Fruit fly (Drosophila melanogaster) whole organism, embryonic: Measurements from ENCODE around the gene Scm.

Experiments
- B-H2 ChIP-seq: fragments of 200-800 bp; sonication (Bioruptor generic); optimal IDR thresholded peaks from 2 replicates; lab custom pipeline; 2018; ENCODE audit warnings: missing biosample characterization, mild to moderate bottlenecking, missing genetic modification characterization
- CG10431 ChIP-seq: fragments of 200-800 bp; sonication (Bioruptor generic); optimal IDR thresholded peaks from 3 replicates; lab custom pipeline; 2018; ENCODE audit warnings: missing biosample characterization, mild to moderate bottlenecking, missing genetic modification characterization
- CG12659 ChIP-seq: fragments of 200-800 bp; sonication (Bioruptor generic); optimal IDR thresholded peaks from 3 replicates; lab custom pipeline; 2017; ENCODE audit warnings: mild to moderate bottlenecking, missing biosample characterization, missing genetic modification reagents, missing genetic modification characterization
- CG15269 ChIP-seq: fragments of 200-800 bp; sonication (Bioruptor generic); optimal IDR thresholded peaks from 2 replicates; lab custom pipeline; 2018; ENCODE audit warnings: missing biosample characterization, mild to moderate bottlenecking, missing genetic modification characterization, moderate library complexity
- CG15696 ChIP-seq: fragments of 200-800 bp; sonication (Bioruptor generic); optimal IDR thresholded peaks from 2 replicates; lab custom pipeline; 2019; ENCODE audit warnings: missing biosample characterization, mild to moderate bottlenecking, missing genetic modification characterization, moderate library complexity
- CG1602 ChIP-seq: fragments of 200-800 bp; sonication (Bioruptor generic); optimal IDR thresholded peaks from 3 replicates; lab custom pipeline; 2016; ENCODE audit warnings: missing biosample characterization, missing genetic modification characterization
- CG1647 ChIP-seq: fragments of 200-800 bp; sonication (Bioruptor generic); optimal IDR thresholded peaks from 3 replicates; lab custom pipeline; 2016; ENCODE audit warnings: missing biosample characterization, missing genetic modification characterization
- CG18619 ChIP-seq: fragments of 200-800 bp; sonication (Bioruptor generic); optimal IDR thresholded peaks from 3 replicates; lab custom pipeline; 2017; ENCODE audit warnings: missing biosample characterization, mild to moderate bottlenecking, missing genetic modification characterization
- CG31388 ChIP-seq: fragments of 200-800 bp; sonication (Bioruptor generic); optimal IDR thresholded peaks from 2 replicates; lab custom pipeline; 2016; ENCODE audit warnings: missing biosample characterization, missing genetic modification characterization
- CG3163 ChIP-seq: fragments of 200-800 bp; sonication (Bioruptor generic); optimal IDR thresholded peaks from 3 replicates; lab custom pipeline; 2016; ENCODE audit warnings: missing biosample characterization, missing genetic modification characterization
- CG32767 ChIP-seq: fragments of 200-800 bp; sonication (Bioruptor generic); IDR thresholded peaks from 2 replicates; pipeline ENCODE4 v1.3.6; 2022; ENCODE audit warnings: missing biosample characterization, missing genetic modification characterization
- CG3726 ChIP-seq: fragments of 200-800 bp; sonication (Bioruptor generic); IDR thresholded peaks from 3 replicates; pipeline ENCODE4, ENCODE4 v1.3.6; 2022; ENCODE audit warnings: missing biosample characterization, missing genetic modification characterization
- CG3847 ChIP-seq: fragments of 200-800 bp; sonication (Bioruptor generic); IDR thresholded peaks from 2 replicates; pipeline ENCODE4 v1.3.6; 2022; ENCODE audit warnings: missing biosample characterization, missing genetic modification characterization
- CG4404 ChIP-seq: fragments of 200-800 bp; sonication (Bioruptor generic); IDR thresholded peaks from 2 replicates; pipeline ENCODE4 v1.3.6; 2022; ENCODE audit warnings: missing biosample characterization, missing genetic modification characterization
- CG6175 ChIP-seq: fragments of 200-800 bp; sonication (Bioruptor generic); IDR thresholded peaks from 3 replicates; pipeline ENCODE4 v1.3.6; 2022; ENCODE audit warnings: missing biosample characterization, missing genetic modification characterization
- CG6689 ChIP-seq: fragments of 200-800 bp; sonication (Bioruptor generic); IDR thresholded peaks from 2 replicates; pipeline ENCODE4 v1.3.6; 2022; ENCODE audit warnings: missing biosample characterization, missing genetic modification characterization
- CG6813 ChIP-seq: fragments of 200-800 bp; sonication (Bioruptor generic); optimal IDR thresholded peaks from 2 replicates; lab custom pipeline; 2017; ENCODE audit warnings: missing biosample characterization, missing genetic modification characterization, mild to moderate bottlenecking, moderate library complexity, missing genetic modification reagents
- CG8281 ChIP-seq: fragments of 200-800 bp; sonication (Bioruptor generic); optimal IDR thresholded peaks from 2 replicates; lab custom pipeline; 2018; ENCODE audit warnings: missing biosample characterization, mild to moderate bottlenecking, missing genetic modification characterization, moderate library complexity
- CG8388 ChIP-seq: fragments of 200-800 bp; sonication (Bioruptor generic); optimal IDR thresholded peaks from 2 replicates; lab custom pipeline; 2019; ENCODE audit warnings: missing biosample characterization, mild to moderate bottlenecking, missing genetic modification characterization, moderate library complexity
- Eip74EF ChIP-seq, 2 experiments: fragments of 200-800 bp in 1 of 2; fragments of >200 bp in 1 of 2; sonication (Bioruptor generic) in 1 of 2; optimal IDR thresholded peaks; 2 replicates each; lab custom pipeline; 2017 to 2019; ENCODE audit warnings: missing biosample characterization in 2 of 2, missing genetic modification characterization in 2 of 2, mild to moderate bottlenecking in 1 of 2, moderate library complexity in 1 of 2
- HmgD ChIP-seq: fragments of 200-800 bp; sonication (Bioruptor generic); optimal IDR thresholded peaks from 3 replicates; lab custom pipeline; 2016; ENCODE audit warnings: missing biosample characterization, missing genetic modification characterization
- Jarid2 ChIP-seq: fragments of 200-800 bp; sonication (Bioruptor generic); optimal IDR thresholded peaks from 3 replicates; lab custom pipeline; 2017; ENCODE audit warnings: mild to moderate bottlenecking, missing biosample characterization, missing genetic modification reagents, missing genetic modification characterization
- Mad ChIP-seq: fragments of 200-800 bp; sonication (Bioruptor generic); optimal IDR thresholded peaks from 2 replicates; lab custom pipeline; 2016; ENCODE audit warnings: missing biosample characterization, missing genetic modification characterization
- NK7.1 ChIP-seq: fragments of 200-800 bp; sonication (Bioruptor generic); optimal IDR thresholded peaks from 3 replicates; lab custom pipeline; 2016; ENCODE audit warnings: missing biosample characterization, missing genetic modification characterization
- Ravus ChIP-seq: fragments of 200-800 bp; sonication (Bioruptor generic); IDR thresholded peaks from 2 replicates; pipeline ENCODE4 v1.3.6; 2022; ENCODE audit warnings: missing biosample characterization, missing genetic modification characterization
- Sox100B ChIP-seq: fragments of 200-800 bp; sonication (Bioruptor generic); optimal IDR thresholded peaks from 3 replicates; lab custom pipeline; 2018; ENCODE audit warnings: missing biosample characterization, mild to moderate bottlenecking, missing genetic modification characterization
- al ChIP-seq: fragments of 200-800 bp; sonication (Bioruptor generic); IDR thresholded peaks from 2 replicates; pipeline ENCODE4 v1.3.6; 2022; ENCODE audit warnings: missing biosample characterization, missing genetic modification characterization
- aop ChIP-seq: fragments of 200-800 bp; sonication (Bioruptor generic); IDR thresholded peaks from 2 replicates; pipeline ENCODE4 v1.3.6; 2022; ENCODE audit warnings: missing biosample characterization, missing genetic modification characterization
- ato ChIP-seq: fragments of 200-800 bp; sonication (Bioruptor generic); IDR thresholded peaks from 2 replicates; pipeline ENCODE4 v1.3.6; 2022; ENCODE audit warnings: missing biosample characterization, missing genetic modification characterization; ENCODE audit not compliant: partially characterized antibody
- cas ChIP-seq: fragments of 200-800 bp; sonication (Bioruptor generic); IDR thresholded peaks from 2 replicates; pipeline ENCODE4 v1.3.6; 2022; ENCODE audit warnings: missing biosample characterization, missing genetic modification characterization
- chif ChIP-seq, 2 experiments: fragments of 200-800 bp; sonication (Bioruptor generic); optimal IDR thresholded peaks; 3 replicates each; lab custom pipeline; 2016; ENCODE audit warnings: missing biosample characterization in 2 of 2, missing genetic modification characterization in 2 of 2
- gem ChIP-seq: fragments of 200-800 bp; sonication (Bioruptor generic); optimal IDR thresholded peaks from 2 replicates; lab custom pipeline; 2019; ENCODE audit warnings: missing biosample characterization, mild to moderate bottlenecking, missing genetic modification characterization, moderate library complexity
- gfzf ChIP-seq: fragments of 200-800 bp; sonication (Bioruptor generic); optimal IDR thresholded peaks from 2 replicates; lab custom pipeline; 2016; ENCODE audit warnings: missing biosample characterization, mild to moderate bottlenecking, missing genetic modification characterization, moderate library complexity
- hb ChIP-seq: fragments of 200-800 bp; sonication (Bioruptor generic); IDR thresholded peaks from 3 replicates; pipeline ENCODE4 v1.3.6; 2022; ENCODE audit warnings: missing biosample characterization, missing genetic modification characterization; ENCODE audit not compliant: partially characterized antibody
- lbe ChIP-seq: fragments of 200-800 bp; sonication (Bioruptor generic); optimal IDR thresholded peaks from 2 replicates; lab custom pipeline; 2016; ENCODE audit warnings: missing biosample characterization, mild to moderate bottlenecking, missing genetic modification characterization
- nau ChIP-seq: fragments of 200-800 bp; sonication (Bioruptor generic); optimal IDR thresholded peaks from 3 replicates; lab custom pipeline; 2017; ENCODE audit warnings: missing biosample characterization, mild to moderate bottlenecking, missing genetic modification characterization, missing genetic modification reagents
- pan ChIP-seq, 4 experiments: fragments of >200 bp in 3 of 4; fragments of 200-800 bp in 1 of 4; sonication (Bioruptor generic) in 1 of 4; optimal IDR thresholded peaks in 3 of 4; IDR thresholded peaks in 1 of 4; 2 replicates each; pipeline versions ENCODE4 v1.3.6 to Lab custom; 2017 to 2022; ENCODE audit warnings: missing biosample characterization in 2 of 4, missing genetic modification characterization in 2 of 4, mixed read lengths in 1 of 4
- row ChIP-seq: fragments of 200-800 bp; sonication (Bioruptor generic); IDR thresholded peaks from 3 replicates; pipeline ENCODE4 v1.3.6; 2022; ENCODE audit warnings: missing biosample characterization, missing genetic modification characterization
- run ChIP-seq: fragments of 200-800 bp; sonication (Bioruptor generic); optimal IDR thresholded peaks from 3 replicates; lab custom pipeline; 2018; ENCODE audit warnings: missing biosample characterization, mild to moderate bottlenecking, missing genetic modification characterization
- sc ChIP-seq, 3 experiments: fragments of >200 bp in 2 of 3; fragments of 200-800 bp in 1 of 3; sonication (Bioruptor generic) in 1 of 3; optimal IDR thresholded peaks; 2 replicates in 2 of 3; 3 replicates in 1 of 3; lab custom pipeline; 2017; ENCODE audit warnings: mild to moderate bottlenecking in 1 of 3, missing biosample characterization in 1 of 3, missing genetic modification characterization in 1 of 3, missing genetic modification reagents in 1 of 3
- scrt ChIP-seq: fragments of 200-800 bp; sonication (Bioruptor generic); optimal IDR thresholded peaks from 2 replicates; lab custom pipeline; 2018; ENCODE audit warnings: missing biosample characterization, mild to moderate bottlenecking, missing genetic modification characterization, moderate library complexity
- seq ChIP-seq: fragments of 200-800 bp; sonication (Bioruptor generic); IDR thresholded peaks from 2 replicates; pipeline ENCODE4 v1.3.6; 2022; ENCODE audit warnings: missing biosample characterization, missing genetic modification characterization
- sima ChIP-seq: fragments of 200-800 bp; sonication (Bioruptor generic); optimal IDR thresholded peaks from 2 replicates; lab custom pipeline; 2016; ENCODE audit warnings: missing biosample characterization, missing genetic modification characterization
- slp2 ChIP-seq: fragments of 200-800 bp; sonication (Bioruptor generic); optimal IDR thresholded peaks from 2 replicates; lab custom pipeline; 2016; ENCODE audit warnings: missing biosample characterization, missing genetic modification characterization
- sna ChIP-seq: fragments of 200-800 bp; sonication (Bioruptor generic); IDR thresholded peaks from 2 replicates; pipeline ENCODE4 v1.3.6; 2022; ENCODE audit warnings: missing biosample characterization, missing genetic modification characterization; ENCODE audit not compliant: partially characterized antibody
- stc ChIP-seq: fragments of 200-800 bp; sonication (Bioruptor generic); IDR thresholded peaks from 2 replicates; pipeline ENCODE4 v1.3.6; 2022; ENCODE audit warnings: missing biosample characterization, missing genetic modification characterization
- twi ChIP-seq: fragments of 200-800 bp; optimal IDR thresholded peaks from 2 replicates; lab custom pipeline; 2019; ENCODE audit warnings: missing biosample characterization, mild to moderate bottlenecking, missing genetic modification characterization, moderate library complexity
- tx ChIP-seq: fragments of 200-800 bp; sonication (Bioruptor generic); optimal IDR thresholded peaks from 2 replicates; lab custom pipeline; 2016; ENCODE audit warnings: missing biosample characterization, missing genetic modification characterization
- vnd ChIP-seq: fragments of 200-800 bp; sonication (Bioruptor generic); IDR thresholded peaks from 3 replicates; pipeline ENCODE4 v1.3.6; 2022; ENCODE audit warnings: missing biosample characterization, missing genetic modification characterization; ENCODE audit not compliant: partially characterized antibody

Scm gene

DNA sequence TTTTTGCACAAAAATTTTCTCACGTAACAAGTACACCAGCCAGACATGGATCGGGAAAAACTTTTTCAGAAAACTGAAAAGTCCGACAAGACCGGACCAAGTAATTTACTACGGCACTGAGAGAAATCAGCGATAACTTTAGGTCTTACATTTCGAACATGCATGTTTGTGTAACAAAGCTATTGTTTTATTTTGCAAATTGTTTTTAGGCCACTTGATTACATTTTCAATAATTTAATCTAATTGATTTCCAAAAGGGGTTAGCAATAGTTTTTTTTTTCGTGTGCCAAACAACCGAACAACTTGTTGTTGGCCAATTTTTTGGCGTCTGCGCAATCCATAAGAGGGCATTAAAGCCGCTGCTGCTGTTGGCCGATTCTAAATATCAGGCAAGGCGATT, 24.3 kb downstream of the Scm start (continued):
- peak; percentile 10 for TF ChIP-seq run
- no peak for TF ChIP-seq CG4404 (GFP tag; lab: Robert Waterston, UW)
- no peak for TF ChIP-seq cas
- TF ChIP-seq slp2 (GFP tag; lab: Kevin White, UChicago), result peak; percentile 12
- TF ChIP-seq gem (tag; lab: Kevin White, UChicago), result peak; percentile 77
- TF ChIP-seq scrt (GFP tag; lab: Kevin White, UChicago), result peak; percentile 82
- TF ChIP-seq twi (tag; lab: Kevin White, UChicago), result no peak
- TF ChIP-seq seq, result peak; percentile 69
- TF ChIP-seq CG32767 (GFP tag; lab: Robert Waterston, UW), result peak; percentile 53; the same call in 1 of the 2 replicates
- no peak for TF ChIP-seq CG10431
- no peak for TF ChIP-seq CG6175 (GFP tag; lab: Robert Waterston, UW)
- TF ChIP-seq CG8281 (tag; lab: Kevin White, UChicago), result no peak
- no peak for TF ChIP-seq HmgD
- no peak for TF ChIP-seq sima
- TF ChIP-seq B-H2 (GFP tag; lab: Kevin White, UChicago), result no peak
- TF ChIP-seq pan (optimal IDR thresholded peaks at IDR 0.05; lab: Kevin White, UChicago), result no peak
- peak in 1 of 2 experiments; percentile 72 for TF ChIP-seq pan (GFP tag; optimal IDR thresholded peaks at IDR 0.05 in 1 of 2, IDR thresholded peaks at IDR 0.05 in 1 of 2)
- peak; percentile 18 for TF ChIP-seq nau
- TF ChIP-seq CG1602 (GFP tag; lab: Kevin White, UChicago), result peak; percentile 28
- no peak for TF ChIP-seq Jarid2 (GFP tag; lab: Kevin White, UChicago)
- TF ChIP-seq CG6813, result peak; percentile 61
- TF ChIP-seq ato, result no peak
- peak; percentile 47 for TF ChIP-seq Sox100B (GFP tag; lab: Kevin White, UChicago)
- TF ChIP-seq vnd, result no peak
- peak; percentile 64 for TF ChIP-seq row
- no peak for TF ChIP-seq CG3163 (GFP tag; lab: Kevin White, UChicago)
- peak; percentile 44 for TF ChIP-seq NK7.1 (GFP tag; lab: Kevin White, UChicago)
- TF ChIP-seq CG15269 (tag; lab: Kevin White, UChicago), result peak; percentile 64
- TF ChIP-seq CG31388 (GFP tag; lab: Kevin White, UChicago), result peak; percentile 13
- peak; percentile 52 for TF ChIP-seq CG3847
- no peak; the same call in 1 of the 2 replicates for TF ChIP-seq al (GFP tag; lab: Robert Waterston, UW)
- no peak for TF ChIP-seq CG6689 (GFP tag; lab: Robert Waterston, UW)
- no peak for TF ChIP-seq sna (GFP tag; lab: Robert Waterston, UW)
- peak; percentile 21 for TF ChIP-seq CG1647 (GFP tag; lab: Kevin White, UChicago)
- TF ChIP-seq tx (GFP tag; lab: Kevin White, UChicago), result no peak
- TF ChIP-seq aop, result no peak
- peak; percentile 51; the same call in 1 of the 2 replicates for TF ChIP-seq stc (GFP tag; lab: Robert Waterston, UW)
- no peak for TF ChIP-seq Eip74EF (GFP tag; optimal IDR thresholded peaks at IDR 0.05; lab: Kevin White, UChicago)
- peak; percentile 32 for TF ChIP-seq CG8388 (GFP tag; lab: Kevin White, UChicago)
- no peak for TF ChIP-seq CG15696 (tag; lab: Kevin White, UChicago)
- TF ChIP-seq CG12659, result peak; percentile 10
- no peak for TF ChIP-seq gfzf (GFP tag; lab: Kevin White, UChicago)
- no peak for TF ChIP-seq sc (optimal IDR thresholded peaks at IDR 0.05; lab: Kevin White, UChicago)
- no peak for TF ChIP-seq sc (GFP tag; optimal IDR thresholded peaks at IDR 0.05; lab: Kevin White, UChicago)
- TF ChIP-seq Ravus (GFP tag; lab: Robert Waterston, UW), result peak; percentile 37; the same call in 1 of the 2 replicates
- TF ChIP-seq chif (GFP tag; optimal IDR thresholded peaks at IDR 0.05; lab: Kevin White, UChicago), result peak in 1 of 2 experiments; percentile 38
- TF ChIP-seq CG3726 (GFP tag; lab: Robert Waterston, UW), result no peak
- no peak for TF ChIP-seq CG18619 (GFP tag; lab: Kevin White, UChicago)
- peak; percentile 79 for TF ChIP-seq lbe (GFP tag; lab: Kevin White, UChicago)
- no peak for TF ChIP-seq hb
- peak; percentile 15 for TF ChIP-seq Mad
